Worm (Caenorhabditis elegans) whole organism, L3 larva: ENCODE data around the gene ncx-2.

ENCODE experiments used
- R02D3.7 ChIP-seq: fragments of 150-350 bp; optimal IDR thresholded peaks from 2 replicates; lab custom pipeline; 2014; ENCODE audit warnings: missing biosample characterization, missing genetic modification characterization
- ZK546.5 ChIP-seq: sonication (generic microtip); optimal IDR thresholded peaks from 2 replicates; lab custom pipeline; 2017; ENCODE audit warnings: missing biosample characterization, missing genetic modification characterization
- aly-2 ChIP-seq: fragments of 150-350 bp; optimal IDR thresholded peaks from 2 replicates; lab custom pipeline; 2014; ENCODE audit warnings: missing biosample characterization, missing genetic modification characterization
- ama-1 ChIP-seq: fragments of 150-350 bp; optimal IDR thresholded peaks from 2 replicates; lab custom pipeline; 2018
- ceh-16 ChIP-seq: sonication (generic microtip); optimal IDR thresholded peaks from 2 replicates; lab custom pipeline; 2017; ENCODE audit warnings: missing biosample characterization, missing genetic modification characterization
- ceh-9 ChIP-seq: sonication (generic microtip); optimal IDR thresholded peaks from 2 replicates; lab custom pipeline; 2018; ENCODE audit warnings: missing biosample characterization, missing genetic modification characterization
- daf-12 ChIP-seq: fragments of 150-350 bp; optimal IDR thresholded peaks from 2 replicates; lab custom pipeline; 2014; ENCODE audit warnings: missing biosample characterization, missing genetic modification reagents, missing genetic modification characterization
- egl-27 ChIP-seq: sonication (generic microtip); optimal IDR thresholded peaks from 4 replicates; lab custom pipeline; 2017; ENCODE audit warnings: missing biosample characterization, missing genetic modification reagents, missing genetic modification characterization
- elt-1 ChIP-seq: fragments of 150-350 bp; optimal IDR thresholded peaks from 2 replicates; lab custom pipeline; 2014; ENCODE audit warnings: missing biosample characterization, missing genetic modification characterization
- elt-2 ChIP-seq: sonication (generic microtip); optimal IDR thresholded peaks from 2 replicates; lab custom pipeline; 2016; ENCODE audit warnings: missing genetic modification reagents, mild to moderate bottlenecking, missing genetic modification characterization, missing compliant biosample characterization
- elt-3 ChIP-seq, 3 experiments: fragments of 150-350 bp in 1 of 3; sonication (generic microtip) in 2 of 3; optimal IDR thresholded peaks; 2 replicates in 2 of 3; 4 replicates in 1 of 3; lab custom pipeline; 2014 to 2017; ENCODE audit warnings: missing biosample characterization in 3 of 3, missing genetic modification characterization in 3 of 3
- fkh-10 ChIP-seq: sonication (generic microtip); optimal IDR thresholded peaks from 2 replicates; lab custom pipeline; 2017; ENCODE audit warnings: missing biosample characterization, missing genetic modification reagents, missing genetic modification characterization
- fkh-2 ChIP-seq: fragments of 150-350 bp; optimal IDR thresholded peaks from 2 replicates; lab custom pipeline; 2014; ENCODE audit warnings: missing biosample characterization, missing genetic modification reagents, missing genetic modification characterization
- fos-1 ChIP-seq: fragments of 150-350 bp; optimal IDR thresholded peaks from 2 replicates; lab custom pipeline; 2014; ENCODE audit warnings: missing biosample characterization, missing genetic modification characterization
- hmg-11 ChIP-seq: sonication (generic microtip); optimal IDR thresholded peaks from 2 replicates; lab custom pipeline; 2016; ENCODE audit warnings: missing genetic modification characterization, missing compliant biosample characterization
- jun-1 ChIP-seq: fragments of 150-350 bp; optimal IDR thresholded peaks from 2 replicates; lab custom pipeline; 2014; ENCODE audit warnings: missing biosample characterization, missing genetic modification reagents, missing genetic modification characterization
- lin-15B ChIP-seq: fragments of 150-350 bp; optimal IDR thresholded peaks from 2 replicates; lab custom pipeline; 2014; ENCODE audit warnings: missing biosample characterization, missing genetic modification characterization
- lin-39 ChIP-seq: fragments of 150-350 bp; optimal IDR thresholded peaks from 2 replicates; lab custom pipeline; 2018; ENCODE audit warnings: missing biosample characterization, missing genetic modification reagents, missing genetic modification characterization
- lsy-12 ChIP-seq: sonication (generic microtip); optimal IDR thresholded peaks from 2 replicates; lab custom pipeline; 2016; ENCODE audit warnings: mild to moderate bottlenecking, missing genetic modification characterization, missing compliant biosample characterization
- mdl-1 ChIP-seq: fragments of 150-350 bp; optimal IDR thresholded peaks from 2 replicates; lab custom pipeline; 2014; ENCODE audit warnings: missing biosample characterization, missing genetic modification characterization
- nfya-1 ChIP-seq: sonication (generic microtip); optimal IDR thresholded peaks from 2 replicates; lab custom pipeline; 2017; ENCODE audit warnings: missing genetic modification characterization, mild to moderate bottlenecking, missing compliant biosample characterization, antibody characterized with exemption, moderate library complexity; ENCODE audit not compliant: insufficient read depth
- nhr-11 ChIP-seq: fragments of 150-350 bp; optimal IDR thresholded peaks from 2 replicates; lab custom pipeline; 2014; ENCODE audit warnings: missing biosample characterization, missing genetic modification characterization
- nhr-23 ChIP-seq: fragments of 150-350 bp; optimal IDR thresholded peaks from 2 replicates; lab custom pipeline; 2014; ENCODE audit warnings: missing biosample characterization, missing genetic modification reagents, missing genetic modification characterization
- nhr-237 ChIP-seq: fragments of 150-350 bp; optimal IDR thresholded peaks from 2 replicates; lab custom pipeline; 2014; ENCODE audit warnings: missing biosample characterization, missing genetic modification characterization
- nhr-25 ChIP-seq: sonication (generic microtip); optimal IDR thresholded peaks from 2 replicates; lab custom pipeline; 2017; ENCODE audit warnings: missing biosample characterization, missing genetic modification characterization
- nhr-43 ChIP-seq: sonication (generic microtip); optimal IDR thresholded peaks from 2 replicates; lab custom pipeline; 2016; ENCODE audit warnings: mild to moderate bottlenecking, missing genetic modification characterization, missing compliant biosample characterization; ENCODE audit not compliant: poor library complexity, severe bottlenecking
- pha-4 ChIP-seq: fragments of 150-350 bp; optimal IDR thresholded peaks from 2 replicates; lab custom pipeline; 2014; ENCODE audit warnings: missing biosample characterization, missing genetic modification reagents, missing genetic modification characterization
- pqm-1 ChIP-seq: fragments of 150-350 bp; optimal IDR thresholded peaks from 2 replicates; lab custom pipeline; 2017; ENCODE audit warnings: missing biosample characterization, missing genetic modification characterization, inconsistent platforms
- sea-2 ChIP-seq: fragments of 150-350 bp; sonication (generic microtip); optimal IDR thresholded peaks from 4 replicates; lab custom pipeline; 2014; ENCODE audit warnings: missing biosample characterization, missing genetic modification reagents, missing genetic modification characterization
- skn-1 ChIP-seq: fragments of 150-350 bp; optimal IDR thresholded peaks from 2 replicates; lab custom pipeline; 2014; ENCODE audit warnings: missing biosample characterization, missing genetic modification characterization
- snpc-4 ChIP-seq: fragments of 150-350 bp; optimal IDR thresholded peaks from 2 replicates; lab custom pipeline; 2014; ENCODE audit warnings: missing biosample characterization, missing genetic modification characterization
- tbx-2 ChIP-seq: sonication (generic microtip); optimal IDR thresholded peaks from 2 replicates; lab custom pipeline; 2016; ENCODE audit warnings: mild to moderate bottlenecking, missing genetic modification characterization, missing compliant biosample characterization
- unc-62 ChIP-seq: fragments of 150-350 bp; sonication (generic microtip); optimal IDR thresholded peaks from 4 replicates; lab custom pipeline; 2014; ENCODE audit warnings: missing biosample characterization, missing genetic modification reagents, missing genetic modification characterization
- ztf-11 ChIP-seq: fragments of 150-350 bp; optimal IDR thresholded peaks from 2 replicates; lab custom pipeline; 2014; ENCODE audit warnings: missing biosample characterization, missing genetic modification characterization
- ztf-4 ChIP-seq: fragments of 150-350 bp; optimal IDR thresholded peaks from 2 replicates; lab custom pipeline; 2014; ENCODE audit warnings: missing biosample characterization, missing genetic modification characterization

ncx-2 gene

ce11 chrV:5324566-5324965 is 21.1 kb downstream of the ncx-2 start, which contains the start of gene ceh-33:
Gene ceh-33 (minus strand): TSS chrV:5324666.
- no peak for TF ChIP-seq lin-39 (tag; lab: Kevin White, UChicago)

DNA sequence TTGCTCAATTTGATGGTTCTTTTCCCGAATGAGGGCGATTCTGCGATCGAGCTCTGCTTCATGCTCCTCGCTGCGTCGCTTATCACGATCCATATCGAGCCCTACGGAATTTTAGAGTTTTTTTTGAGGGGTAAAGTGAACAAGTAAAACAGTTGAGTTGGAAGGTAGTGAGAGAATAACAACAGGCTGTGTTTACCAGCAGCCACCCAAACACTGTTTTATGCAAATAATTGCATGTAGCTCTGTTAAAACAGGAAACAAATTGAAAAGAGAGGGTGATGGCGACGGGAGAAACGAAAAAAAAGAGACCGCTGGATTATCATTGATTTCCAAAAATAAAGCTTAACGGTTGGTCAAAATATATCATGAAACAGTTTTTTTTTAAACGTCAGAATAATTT is 24.8 kb downstream of the ncx-2 start, which contains the start of gene C10G8.8:
C10G8.8 (minus strand) TSS at position 101 of the 400 bp plus-strand sequence.
- TF ChIP-seq nhr-237 (no peak), daf-12 (tag; lab: Kevin White, UChicago) (no peak), R02D3.7 (tag; lab: Kevin White, UChicago) (no peak), elt-1 (tag; lab: Kevin White, UChicago) (no peak), ceh-9 (tag; lab: Kevin White, UChicago) (no peak), aly-2 (tag; lab: Kevin White, UChicago) (no peak), unc-62 (GFP tag; lab: Kevin White, UChicago) (no peak), sea-2 (GFP tag; lab: Kevin White, UChicago) (no peak), skn-1 (tag; lab: Kevin White, UChicago) (no peak), lin-15B (tag; lab: Kevin White, UChicago) (no peak), pha-4 (tag; lab: Kevin White, UChicago) (no peak), snpc-4 (no peak)

- peak; percentile 23 for TF ChIP-seq lin-15B (tag; lab: Kevin White, UChicago)
- TF ChIP-seq egl-27 (tag; lab: Kevin White, UChicago) = no peak
- TF ChIP-seq nhr-25 = peak; percentile 20
- TF ChIP-seq fos-1 (tag; lab: Kevin White, UChicago) = no peak
- peak; percentile 38 for TF ChIP-seq lsy-12 (tag; lab: Kevin White, UChicago)
- TF ChIP-seq elt-2 = peak; percentile 58
- TF ChIP-seq nhr-23 = peak; percentile 9
- TF ChIP-seq nhr-237 = no peak
- peak; percentile 10 for TF ChIP-seq nhr-11
- TF ChIP-seq fkh-2 = peak; percentile 92
- TF ChIP-seq snpc-4 = peak; percentile 91
- peak; percentile 48 for TF ChIP-seq nfya-1 (tag; lab: Kevin White, UChicago)
- peak; percentile 71 for TF ChIP-seq pha-4 (tag; lab: Kevin White, UChicago)
- peak; percentile 33 for TF ChIP-seq hmg-11
- peak; percentile 41 for TF ChIP-seq pqm-1 (tag; lab: Kevin White, UChicago)
- peak; percentile 38 for TF ChIP-seq lin-39 (tag; lab: Kevin White, UChicago)
- TF ChIP-seq jun-1 (tag; lab: Kevin White, UChicago) = no peak
- no peak for TF ChIP-seq elt-3 (tag; optimal IDR thresholded peaks at IDR 0.05; lab: Kevin White, UChicago)
Observed at ce11 chrV:5329677-5330266, 26.3 kb downstream of the ncx-2 start.

DNA sequence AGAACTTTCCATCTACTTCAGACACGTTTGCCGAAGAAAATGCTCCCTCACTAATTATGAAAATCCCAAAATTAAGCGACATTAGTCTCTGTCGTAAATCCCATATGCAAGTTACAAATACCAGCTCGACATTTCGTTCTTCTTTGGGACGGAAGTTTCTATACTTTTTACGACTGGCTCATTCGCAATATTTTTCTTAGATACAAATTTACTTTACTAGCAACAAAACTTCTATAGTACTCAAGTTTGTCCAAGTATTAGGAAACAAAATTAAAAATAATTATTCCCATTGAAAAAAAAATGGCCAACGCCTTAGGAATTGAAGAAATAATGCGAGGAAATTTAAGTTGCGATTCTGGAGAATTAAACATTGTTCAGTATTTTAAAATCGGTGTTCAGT is 27.5 kb downstream of the ncx-2 start, which contains the start of gene srg-26:
srg-26 (plus strand) TSS at position 301 of the 400 bp plus-strand sequence.
- TF ChIP-seq nhr-237 = no peak
- TF ChIP-seq R02D3.7 (tag; lab: Kevin White, UChicago) = no peak
- TF ChIP-seq nhr-11 = no peak
- TF ChIP-seq ZK546.5 (tag; lab: Kevin White, UChicago) = no peak
- TF ChIP-seq elt-2 = no peak
- TF ChIP-seq ama-1 (lab: Kevin White, UChicago) = no peak
- TF ChIP-seq lin-39 (tag; lab: Kevin White, UChicago) = no peak
- TF ChIP-seq, all 47 proteins: peak for 0

DNA sequence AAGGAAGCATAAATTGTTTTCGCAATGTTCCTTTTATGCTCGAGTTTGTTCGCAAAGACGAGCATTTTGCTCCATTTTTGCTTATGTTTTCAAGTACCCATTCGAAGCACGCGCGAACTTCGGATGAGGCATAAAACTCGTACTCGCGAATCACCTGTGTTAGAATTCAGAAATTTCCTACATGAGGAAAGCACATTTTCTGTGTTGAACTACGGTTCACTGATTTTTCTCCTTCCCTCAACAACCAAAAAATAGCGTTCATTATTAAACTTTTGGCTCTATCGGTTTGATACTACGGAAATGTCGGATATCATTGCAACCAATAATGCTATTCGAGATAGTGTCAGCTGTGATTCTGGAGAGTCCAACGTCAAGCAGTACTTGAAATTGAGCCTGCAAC is 31.1 kb downstream of the ncx-2 start, which contains the start of gene srg-28:
srg-28 (plus strand) TSS at position 301 of the 400 bp plus-strand sequence.
- TF ChIP-seq nhr-25 (no peak), ztf-11 (no peak), mdl-1 (tag; lab: Kevin White, UChicago) (no peak), pqm-1 (tag; lab: Kevin White, UChicago) (no peak), nhr-43 (no peak), tbx-2 (tag; lab: Kevin White, UChicago) (no peak), skn-1 (tag; lab: Kevin White, UChicago) (no peak), ztf-4 (no peak), pha-4 (tag; lab: Kevin White, UChicago) (no peak), lsy-12 (tag; lab: Kevin White, UChicago) (no peak), ceh-16 (tag; lab: Kevin White, UChicago) (no peak), nhr-11 (no peak), unc-62 (GFP tag; lab: Kevin White, UChicago) (no peak), fkh-10 (no peak), elt-1 (tag; lab: Kevin White, UChicago) (no peak), sea-2 (GFP tag; lab: Kevin White, UChicago) (no peak), jun-1 (tag; lab: Kevin White, UChicago) (no peak), aly-2 (tag; lab: Kevin White, UChicago) (no peak), nfya-1 (tag; lab: Kevin White, UChicago) (no peak)
